Fruit fly (Drosophila melanogaster): ENCODE data around the gene beat-Va.

Gene beat-Va

DNA sequence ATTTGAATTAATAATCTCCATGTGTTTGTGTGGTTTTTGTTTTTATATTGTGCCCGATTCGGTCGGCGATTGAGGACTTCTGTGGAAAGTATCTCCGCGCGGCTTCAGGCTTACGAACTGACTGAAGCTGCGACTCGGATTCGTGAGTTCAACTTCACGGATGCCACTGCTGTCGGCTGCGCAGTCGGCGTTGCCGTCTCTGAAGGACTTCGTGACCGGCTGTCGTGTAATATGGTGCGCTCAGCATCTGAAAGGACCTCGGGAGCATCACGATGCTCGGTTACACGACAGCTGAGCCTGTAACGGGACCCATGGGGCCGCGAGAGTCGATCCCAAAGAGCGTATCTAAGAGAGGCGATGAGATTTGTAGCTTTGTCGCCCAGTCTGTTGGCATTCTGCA is at the start of gene beat-Va:
beat-Va (minus strand) TSS at position 107 of the 400 bp plus-strand sequence.
- TF ChIP-seq cnc (optimal IDR thresholded peaks at IDR 0.05) (no peak), cic (GFP tag; optimal IDR thresholded peaks at IDR 0.05) (no peak)

DNA sequence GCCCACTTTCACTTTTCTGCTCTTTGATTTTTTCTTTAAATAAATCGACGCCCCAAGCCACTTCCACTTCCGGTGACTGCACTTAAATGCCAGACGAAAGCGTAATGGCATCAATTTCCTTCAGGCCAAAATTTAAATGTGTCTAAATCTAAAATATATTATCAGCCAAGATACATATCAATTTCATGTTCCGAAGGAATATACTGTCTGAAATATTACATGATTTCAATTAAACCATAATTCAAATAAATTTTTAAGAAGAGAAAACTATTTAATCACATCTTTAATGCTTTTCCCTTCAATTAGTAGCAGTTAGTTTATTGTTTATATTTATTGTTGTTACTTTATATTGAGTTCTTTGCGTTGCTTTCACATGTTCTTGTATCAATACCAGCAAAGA is 43.4 kb upstream of the beat-Va start, which contains the start of gene d-cup:
d-cup (plus strand) TSS at position 301 of the 400 bp plus-strand sequence.
- TF ChIP-seq Clk (GFP tag; optimal IDR thresholded peaks at IDR 0.05): no peak
- TF ChIP-seq CG1620 (GFP tag; optimal IDR thresholded peaks at IDR 0.05): no peak
- no peak for TF ChIP-seq Hr96 (GFP tag; optimal IDR thresholded peaks at IDR 0.05)
- TF ChIP-seq toe (GFP tag; optimal IDR thresholded peaks at IDR 0.05): no peak
- TF ChIP-seq CG11617 (GFP tag; optimal IDR thresholded peaks at IDR 0.05): no peak
- no peak for TF ChIP-seq Mnt (GFP tag; optimal IDR thresholded peaks at IDR 0.05)
- no peak for TF ChIP-seq tj (GFP tag; optimal IDR thresholded peaks at IDR 0.05)
- no peak for TF ChIP-seq cic (GFP tag; optimal IDR thresholded peaks at IDR 0.05)
- no peak for TF ChIP-seq pad (GFP tag; optimal IDR thresholded peaks at IDR 0.05)
- no peak for TF ChIP-seq CG5204 (GFP tag; optimal IDR thresholded peaks at IDR 0.05)
- no peak for TF ChIP-seq cnc (optimal IDR thresholded peaks at IDR 0.05)
- TF ChIP-seq CG7045 (GFP tag; optimal IDR thresholded peaks at IDR 0.05): no peak
- TF ChIP-seq ovo (GFP tag; optimal IDR thresholded peaks at IDR 0.05): no peak
- TF ChIP-seq CG33017 (tag; optimal IDR thresholded peaks at IDR 0.05): no peak
- no peak for TF ChIP-seq CG7101 (tag; optimal IDR thresholded peaks at IDR 0.05)
- TF ChIP-seq CG14711 (tag; optimal IDR thresholded peaks at IDR 0.05): no peak
- TF ChIP-seq Crg-1 (GFP tag; optimal IDR thresholded peaks at IDR 0.05): no peak

dm6 chr3R:12859146-12859545 is 10.9 kb upstream of the beat-Va start, which contains the start of gene CG10126:
Gene CG10126, minus strand, starts transcription at chr3R:12859246.
- TF ChIP-seq toe (GFP tag; optimal IDR thresholded peaks at IDR 0.05) (no peak), Hr96 (GFP tag; optimal IDR thresholded peaks at IDR 0.05) (no peak)

DNA sequence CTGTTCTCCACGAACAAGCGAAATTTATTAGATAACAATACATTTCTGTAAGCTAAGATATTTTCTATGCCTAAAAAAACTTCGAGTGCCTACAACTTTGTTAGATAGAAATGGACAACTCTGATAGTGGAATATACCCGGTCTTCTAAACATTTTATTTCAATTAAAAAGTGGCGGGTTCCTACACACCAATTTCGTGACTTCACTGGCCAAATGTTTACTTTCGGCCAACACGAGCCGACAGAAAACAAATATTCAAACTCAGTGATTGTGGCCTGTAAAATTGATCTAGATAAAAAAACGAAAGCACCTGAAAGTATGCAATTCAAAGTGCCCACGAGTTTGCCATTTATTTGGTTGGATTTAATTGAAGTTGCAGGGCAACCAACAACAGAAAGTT is 9.9 kb upstream of the beat-Va start:
- TF ChIP-seq cic (GFP tag; optimal IDR thresholded peaks at IDR 0.05) (no peak), CG7101 (tag; optimal IDR thresholded peaks at IDR 0.05) (no peak), CG33017 (tag; optimal IDR thresholded peaks at IDR 0.05) (no peak), toe (GFP tag; optimal IDR thresholded peaks at IDR 0.05) (no peak), CG5204 (GFP tag; optimal IDR thresholded peaks at IDR 0.05) (no peak), tj (GFP tag; optimal IDR thresholded peaks at IDR 0.05) (no peak), CG7045 (GFP tag; optimal IDR thresholded peaks at IDR 0.05) (no peak)

dm6 chr3R:12857527-12857926 is 9.3 kb upstream of the beat-Va start:
- TF ChIP-seq CG14711 (tag; optimal IDR thresholded peaks at IDR 0.05) (no peak), pad (GFP tag; optimal IDR thresholded peaks at IDR 0.05) (peak; percentile 75), CG33017 (tag; optimal IDR thresholded peaks at IDR 0.05) (no peak), Crg-1 (GFP tag; optimal IDR thresholded peaks at IDR 0.05) (no peak), Hr96 (GFP tag; optimal IDR thresholded peaks at IDR 0.05) (no peak), cic (GFP tag; optimal IDR thresholded peaks at IDR 0.05) (peak; percentile 41), kay (GFP tag; ENCODE audit: borderline replicate concordance) (peak; percentile 83), Mnt (GFP tag; optimal IDR thresholded peaks at IDR 0.05) (no peak), ovo (GFP tag; optimal IDR thresholded peaks at IDR 0.05) (no peak)

dm6 chr3R:12827837-12828236 is 20.4 kb downstream of the beat-Va start:
- TF ChIP-seq cic (GFP tag; optimal IDR thresholded peaks at IDR 0.05): no peak
- TF ChIP-seq cnc (optimal IDR thresholded peaks at IDR 0.05): no peak
- no peak for TF ChIP-seq CG14711 (tag; optimal IDR thresholded peaks at IDR 0.05)
- no peak for TF ChIP-seq CG1620 (GFP tag; optimal IDR thresholded peaks at IDR 0.05)
- TF ChIP-seq CG5204 (GFP tag; optimal IDR thresholded peaks at IDR 0.05): no peak
- no peak for TF ChIP-seq Crg-1 (GFP tag; optimal IDR thresholded peaks at IDR 0.05)
- no peak for TF ChIP-seq Hr96 (GFP tag; optimal IDR thresholded peaks at IDR 0.05)
- TF ChIP-seq Clk (GFP tag; optimal IDR thresholded peaks at IDR 0.05): no peak
- TF ChIP-seq Mnt (GFP tag; optimal IDR thresholded peaks at IDR 0.05): no peak
- no peak for TF ChIP-seq toe (GFP tag; optimal IDR thresholded peaks at IDR 0.05)
- TF ChIP-seq CG7045 (GFP tag; optimal IDR thresholded peaks at IDR 0.05): no peak
- no peak for TF ChIP-seq tj (GFP tag; optimal IDR thresholded peaks at IDR 0.05)
- no peak for TF ChIP-seq ovo (GFP tag; optimal IDR thresholded peaks at IDR 0.05)

- TF ChIP-seq toe (GFP tag; optimal IDR thresholded peaks at IDR 0.05) (peak; percentile 39), CG7101 (tag; optimal IDR thresholded peaks at IDR 0.05) (no peak)
These were observed 31.1 kb downstream of the beat-Va start, which contains the start of gene CG31345 for dm6 chr3R:12816979-12817594. Gene CG31345, minus strand, starts transcription at chr3R:12817029.

- TF ChIP-seq Clk (GFP tag; optimal IDR thresholded peaks at IDR 0.05): no peak
- TF ChIP-seq CG33017 (tag; optimal IDR thresholded peaks at IDR 0.05): no peak
- no peak for TF ChIP-seq Mnt (GFP tag; optimal IDR thresholded peaks at IDR 0.05)
- no peak for TF ChIP-seq CG11617 (GFP tag; optimal IDR thresholded peaks at IDR 0.05)
- no peak for TF ChIP-seq CG7101 (tag; optimal IDR thresholded peaks at IDR 0.05)
- TF ChIP-seq CG14711 (tag; optimal IDR thresholded peaks at IDR 0.05): no peak
- no peak for TF ChIP-seq toe (GFP tag; optimal IDR thresholded peaks at IDR 0.05)
- no peak for TF ChIP-seq pad (GFP tag; optimal IDR thresholded peaks at IDR 0.05)
- TF ChIP-seq ovo (GFP tag; optimal IDR thresholded peaks at IDR 0.05): no peak
- no peak for TF ChIP-seq CG7045 (GFP tag; optimal IDR thresholded peaks at IDR 0.05)
- TF ChIP-seq cnc (optimal IDR thresholded peaks at IDR 0.05): no peak
These were observed 44.9 kb downstream of the beat-Va start for dm6 chr3R:12803288-12803687.

Measured in whole organism, adult.